Worm (Caenorhabditis elegans) whole organism, mixed stage, embryonic: ENCODE results near the gene C41H7.9.

ENCODE experiments used
- blmp-1 ChIP-seq: fragments of 150-350 bp; optimal IDR thresholded peaks from 2 replicates; lab custom pipeline; 2014; ENCODE audit warnings: missing biosample characterization, missing genetic modification characterization
- ceh-39 ChIP-seq: fragments of 150-350 bp; optimal IDR thresholded peaks from 2 replicates; lab custom pipeline; 2014; ENCODE audit warnings: missing biosample characterization, missing genetic modification characterization
- ces-1 ChIP-seq: fragments of 150-350 bp; optimal IDR thresholded peaks from 2 replicates; lab custom pipeline; 2014; ENCODE audit warnings: missing biosample characterization, missing genetic modification reagents, missing genetic modification characterization
- drap-1 ChIP-seq: fragments of 200-800 bp; sonication (Bioruptor generic); optimal IDR thresholded peaks from 3 replicates; lab custom pipeline; 2018; ENCODE audit warnings: mild to moderate bottlenecking, missing genetic modification characterization, missing compliant biosample characterization
- hlh-1 ChIP-seq: fragments of 150-350 bp; optimal IDR thresholded peaks from 2 replicates; lab custom pipeline; 2014; ENCODE audit warnings: missing biosample characterization, missing genetic modification reagents, missing genetic modification characterization
- lin-13 ChIP-seq: fragments of 150-350 bp; optimal IDR thresholded peaks from 2 replicates; lab custom pipeline; 2014; ENCODE audit warnings: missing biosample characterization, missing genetic modification characterization
- lsy-2 ChIP-seq: fragments of 150-350 bp; optimal IDR thresholded peaks from 2 replicates; lab custom pipeline; 2014; ENCODE audit warnings: missing biosample characterization, missing genetic modification characterization
- mep-1 ChIP-seq: fragments of 150-350 bp; optimal IDR thresholded peaks from 2 replicates; lab custom pipeline; 2017; ENCODE audit warnings: missing biosample characterization, missing genetic modification reagents, missing genetic modification characterization, inconsistent platforms
- nhr-12 ChIP-seq: fragments of 150-350 bp; optimal IDR thresholded peaks from 2 replicates; lab custom pipeline; 2014; ENCODE audit warnings: missing biosample characterization, missing genetic modification characterization
- nhr-2 ChIP-seq: fragments of 150-350 bp; optimal IDR thresholded peaks from 2 replicates; lab custom pipeline; 2014; ENCODE audit warnings: missing biosample characterization, missing genetic modification characterization
- pha-4 ChIP-seq: fragments of 150-350 bp; optimal IDR thresholded peaks from 2 replicates; lab custom pipeline; 2018; ENCODE audit warnings: missing biosample characterization, missing genetic modification reagents, missing genetic modification characterization
- snpc-4 ChIP-seq: fragments of 150-350 bp; optimal IDR thresholded peaks from 2 replicates; lab custom pipeline; 2014; ENCODE audit warnings: missing biosample characterization, missing genetic modification characterization
- unc-62 ChIP-seq: fragments of 150-350 bp; optimal IDR thresholded peaks from 2 replicates; lab custom pipeline; 2014; ENCODE audit warnings: missing biosample characterization, missing genetic modification reagents, missing genetic modification characterization

DNA sequence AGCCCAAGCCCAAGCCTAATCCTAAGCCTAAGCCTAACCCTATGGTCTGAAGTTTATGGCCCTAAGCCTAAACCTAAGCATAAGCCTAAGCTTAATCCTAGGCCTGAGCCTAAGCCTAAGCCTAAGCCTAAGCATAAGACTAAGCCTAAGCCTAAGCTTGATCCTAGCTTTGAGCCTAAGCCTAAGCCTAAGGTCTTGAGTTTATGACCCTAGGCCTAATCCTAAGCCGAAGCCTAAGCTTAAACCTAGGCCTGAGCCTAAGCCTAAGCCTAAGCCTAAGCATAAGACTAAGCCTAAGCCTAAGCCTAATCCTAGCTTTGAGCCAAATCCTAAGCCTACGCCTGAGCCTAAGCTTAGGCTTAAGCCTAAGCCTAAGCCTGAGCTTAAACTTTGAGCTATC, 33.0 kb downstream of the C41H7.9 start:
- TF ChIP-seq lsy-2 (tag; lab: Kevin White, UChicago), result no peak
- TF ChIP-seq lin-13 (tag; lab: Kevin White, UChicago), result no peak
- no peak for TF ChIP-seq drap-1
- no peak for TF ChIP-seq pha-4
- no peak for TF ChIP-seq nhr-12
- TF ChIP-seq snpc-4 (tag; lab: Kevin White, UChicago), result no peak
- TF ChIP-seq unc-62, result no peak
- TF ChIP-seq ceh-39 (tag; lab: Kevin White, UChicago), result no peak
- TF ChIP-seq mep-1 (tag; lab: Kevin White, UChicago), result no peak
- no peak for TF ChIP-seq hlh-1 (tag; lab: Kevin White, UChicago)
- no peak for TF ChIP-seq blmp-1 (tag; lab: Kevin White, UChicago)
- no peak for TF ChIP-seq nhr-2 (tag; lab: Kevin White, UChicago)
- no peak for TF ChIP-seq ces-1
